Fruit fly (Drosophila melanogaster) whole organism, wandering third instar larva: ENCODE results near the gene Cht7.

Source experiments
- GATAd ChIP-seq: sonication (Bioruptor generic); optimal IDR thresholded peaks from 2 replicates; lab custom pipeline; 2016; ENCODE audit warnings: missing biosample characterization, missing genetic modification characterization
- Hr78 ChIP-seq: fragments of >200 bp; optimal IDR thresholded peaks from 2 replicates; lab custom pipeline; 2017; ENCODE audit warnings: missing biosample characterization, missing genetic modification characterization
- ey ChIP-seq: fragments of 200-800 bp; sonication (Bioruptor generic); optimal IDR thresholded peaks from 2 replicates; lab custom pipeline; 2016; ENCODE audit warnings: missing biosample characterization, missing genetic modification characterization
- woc ChIP-seq: sonication (Bioruptor generic); optimal IDR thresholded peaks from 2 replicates; lab custom pipeline; 2016; ENCODE audit warnings: missing biosample characterization, mild to moderate bottlenecking, missing genetic modification characterization

- no peak for TF ChIP-seq woc (GFP tag; lab: Kevin White, UChicago)
- no peak for TF ChIP-seq Hr78 (GFP tag; lab: Kevin White, UChicago)
- TF ChIP-seq GATAd: no peak
- TF ChIP-seq ey (GFP tag; lab: Kevin White, UChicago): peak; percentile 10
Measured at dm6 chr3L:3073460-3073859, 33.3 kb downstream of the Cht7 start.
